Fruit fly (Drosophila melanogaster): ENCODE data around the gene Ir87a.

dm6 chr3R:13397040-13397439, 23.0 kb upstream of the Ir87a start, which contains the start of gene CG14374:
- TF ChIP-seq h (GFP tag; optimal IDR thresholded peaks at IDR 0.05) (no peak), CG32264 (GFP tag; optimal IDR thresholded peaks at IDR 0.05) (no peak), sv (GFP tag; optimal IDR thresholded peaks at IDR 0.05) (no peak), psq (GFP tag; optimal IDR thresholded peaks at IDR 0.05) (no peak), Abd-B (GFP tag; optimal IDR thresholded peaks at IDR 0.05) (no peak), Jra (GFP tag; optimal IDR thresholded peaks at IDR 0.05) (no peak), br (GFP tag; optimal IDR thresholded peaks at IDR 0.05) (no peak), Myc (optimal IDR thresholded peaks at IDR 0.05) (no peak), Hr83 (GFP tag; optimal IDR thresholded peaks at IDR 0.05; ENCODE audit: poor library complexity, severe bottlenecking) (no peak), Vsx2 (GFP tag; optimal IDR thresholded peaks at IDR 0.05; ENCODE audit: partially characterized antibody) (no peak)
